Fruit fly (Drosophila melanogaster): ENCODE measurements around the gene CG18788.

DNA sequence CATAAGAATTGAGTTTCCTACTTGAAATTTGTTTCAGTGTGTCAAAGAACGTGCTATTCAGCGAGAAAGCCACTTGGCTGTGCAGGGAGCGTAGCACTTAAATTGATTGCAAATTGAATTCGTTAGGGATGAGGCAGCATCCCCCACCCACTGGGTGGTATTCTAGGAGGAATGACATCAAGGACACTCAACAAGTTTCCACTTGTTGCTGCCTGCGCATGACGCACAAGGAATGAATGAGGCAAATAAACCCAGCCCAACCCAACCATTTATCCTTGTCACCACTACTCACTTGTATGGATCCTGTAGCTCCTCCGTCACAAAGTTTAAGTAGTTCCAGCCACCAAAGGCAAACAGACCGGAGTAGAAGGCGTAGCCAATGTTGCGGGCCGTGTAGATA is 19.4 kb downstream of the CG18788 start:
- no peak for TF ChIP-seq psq (optimal IDR thresholded peaks at IDR 0.05)
- no peak for TF ChIP-seq CG8478 (optimal IDR thresholded peaks at IDR 0.05)
